Fruit fly (Drosophila melanogaster): ENCODE data around the gene tzn.

tzn gene

dm6 chr3L:20778224-20779063 is 20.0 kb upstream of the tzn start, which contains the start of the genes Pex16 and Pex14 (continued):
- TF ChIP-seq ase (GFP tag; IDR thresholded peaks at IDR 0.05) = peak; percentile 69; the same call in 2 of the 3 replicates
- peak; percentile 10 for TF ChIP-seq CG8281 (tag; optimal IDR thresholded peaks at IDR 0.05)
- TF ChIP-seq CG32767 (GFP tag; IDR thresholded peaks at IDR 0.05) = 0 out of 2 replicates have a peak, but pooled peaks have one; percentile 44
- TF ChIP-seq CG15601 (tag; optimal IDR thresholded peaks at IDR 0.05) = no peak
- TF ChIP-seq CG12219 (GFP tag; optimal IDR thresholded peaks at IDR 0.05) = peak; percentile 26
- peak; percentile 68 for TF ChIP-seq CG14014 (GFP tag; IDR thresholded peaks at IDR 0.05)
- peak; percentile 29 for TF ChIP-seq CG1792 (GFP tag; optimal IDR thresholded peaks at IDR 0.05)
- peak; percentile 75 for TF ChIP-seq Atf3 (GFP tag; optimal IDR thresholded peaks at IDR 0.05)
- peak; percentile 96 for TF ChIP-seq Med (GFP tag)
- no peak for TF ChIP-seq ro (GFP tag; IDR thresholded peaks at IDR 0.05)
- peak; percentile 64 for TF ChIP-seq lab (GFP tag; optimal IDR thresholded peaks at IDR 0.05)
- peak; percentile 27 for TF ChIP-seq gcm2 (GFP tag; optimal IDR thresholded peaks at IDR 0.05)
- peak; percentile 48 for TF ChIP-seq dm (GFP tag; optimal IDR thresholded peaks at IDR 0.05)
- TF ChIP-seq Rx (GFP tag; IDR thresholded peaks at IDR 0.05) = peak; percentile 41; the same call in 1 of the 2 replicates
- TF ChIP-seq Nf-YC (tag; optimal IDR thresholded peaks at IDR 0.05) = peak; percentile 47
- peak; percentile 81 for TF ChIP-seq ind (GFP tag; optimal IDR thresholded peaks at IDR 0.05)
- no peak for TF ChIP-seq mld (GFP tag; IDR thresholded peaks at IDR 0.05; ENCODE audit: partially characterized antibody)
- TF ChIP-seq CG2712 (tag; optimal IDR thresholded peaks at IDR 0.05) = peak; percentile 68
- TF ChIP-seq D (optimal IDR thresholded peaks at IDR 0.05) = no peak
- TF ChIP-seq D (GFP tag; optimal IDR thresholded peaks at IDR 0.05) = peak; percentile 31
- no peak for TF ChIP-seq Kr (GFP tag; optimal IDR thresholded peaks at IDR 0.05)
- TF ChIP-seq exex (tag; optimal IDR thresholded peaks at IDR 0.05) = no peak
- TF ChIP-seq CG10274 (GFP tag; optimal IDR thresholded peaks at IDR 0.05) = peak; percentile 38
- TF ChIP-seq CG31441 (GFP tag; IDR thresholded peaks at IDR 0.05) = no peak; the same call in 1 of the 2 replicates
- no peak for TF ChIP-seq pfk (GFP tag; optimal IDR thresholded peaks at IDR 0.05)
- TF ChIP-seq CG10959 (GFP tag; IDR thresholded peaks at IDR 0.05) = no peak
- TF ChIP-seq vnd (GFP tag; IDR thresholded peaks at IDR 0.05; ENCODE audit: partially characterized antibody) = no peak
- TF ChIP-seq lola (GFP tag; optimal IDR thresholded peaks at IDR 0.05) = peak in 1 of 3 experiments; percentile 72
- peak; percentile 46 for TF ChIP-seq crc (GFP tag; optimal IDR thresholded peaks at IDR 0.05)
- 0 out of 2 replicates have a peak, but pooled peaks have one; percentile 13 for TF ChIP-seq unc-4 (GFP tag; IDR thresholded peaks at IDR 0.05; ENCODE audit: partially characterized antibody)
- TF ChIP-seq fd64A (GFP tag; optimal IDR thresholded peaks at IDR 0.05) = no peak
- TF ChIP-seq CG3407 (GFP tag; optimal IDR thresholded peaks at IDR 0.05) = no peak
- peak; percentile 64 for TF ChIP-seq Mes4 (GFP tag; optimal IDR thresholded peaks at IDR 0.05)
- TF ChIP-seq CG2875 (GFP tag; optimal IDR thresholded peaks at IDR 0.05) = peak; percentile 19
- no peak for TF ChIP-seq CG12769 (tag; optimal IDR thresholded peaks at IDR 0.05)
- TF ChIP-seq fd96Cb (tag; optimal IDR thresholded peaks at IDR 0.05) = peak; percentile 58
- TF ChIP-seq tap (tag; optimal IDR thresholded peaks at IDR 0.05) = no peak
- no peak for TF ChIP-seq bowl (GFP tag; IDR thresholded peaks at IDR 0.05)
- TF ChIP-seq Hsf (GFP tag; optimal IDR thresholded peaks at IDR 0.05) = peak; percentile 82
- peak; percentile 6 for TF ChIP-seq CG33557 (GFP tag; optimal IDR thresholded peaks at IDR 0.05)
- TF ChIP-seq CG17912 (GFP tag; optimal IDR thresholded peaks at IDR 0.05) = peak; percentile 25
- TF ChIP-seq Gsc (GFP tag; IDR thresholded peaks at IDR 0.05) = peak; percentile 43; the same call in 1 of the 2 replicates
- peak; percentile 66 for TF ChIP-seq CG1603 (tag; optimal IDR thresholded peaks at IDR 0.05)
- TF ChIP-seq al (GFP tag; IDR thresholded peaks at IDR 0.05) = peak; percentile 40; the same call in 1 of the 2 replicates
- no peak for TF ChIP-seq Deaf1 (tag; optimal IDR thresholded peaks at IDR 0.05)
- TF ChIP-seq CG13424 (tag; optimal IDR thresholded peaks at IDR 0.05) = peak; percentile 70
- TF ChIP-seq so (GFP tag; IDR thresholded peaks at IDR 0.05) = peak; percentile 66; the same call in 1 of the 3 replicates
- TF ChIP-seq CG1647 (GFP tag; optimal IDR thresholded peaks at IDR 0.05) = peak; percentile 52
